Fruit fly (Drosophila melanogaster) S2 (cell line): ENCODE measurements around the gene Patsas.
A peak's percentile ranks its signal among the peaks of the same experiment; 100 is the strongest.

ENCODE experiments used
- CG8478 ChIP-seq: fragments of >200 bp; optimal IDR thresholded peaks from 2 replicates; lab custom pipeline; 2018
- CTCF ChIP-seq, 2 experiments: fragments of >200 bp; optimal IDR thresholded peaks; 2 replicates each; lab custom pipeline; 2018

Gene Patsas

dm6 chr2L:12096396-12096813, 6.7 kb downstream of the Patsas start, which contains the start of the genes CG6712 and Mt2:
TSS of gene CG6712 (minus strand) at chr2L:12096511.
TSS of gene Mt2 (plus strand) at chr2L:12096525.
- TF ChIP-seq CG8478 (lab: Kevin White, UChicago) (no peak), CTCF (optimal IDR thresholded peaks at IDR 0.05; lab: Kevin White, UChicago) (no peak)

dm6 chr2L:12093652-12094051, 9.4 kb downstream of the Patsas start:
- no peak for TF ChIP-seq CG8478 (lab: Kevin White, UChicago)
- no peak for TF ChIP-seq CTCF (optimal IDR thresholded peaks at IDR 0.05; lab: Kevin White, UChicago)

- TF ChIP-seq CG8478 (lab: Kevin White, UChicago) = no peak
- no peak for TF ChIP-seq CTCF (optimal IDR thresholded peaks at IDR 0.05; lab: Kevin White, UChicago)
These were observed 10.4 kb downstream of the Patsas start for dm6 chr2L:12092719-12093118.

dm6 chr2L:12092041-12092440, 11.0 kb downstream of the Patsas start:
- no peak for TF ChIP-seq CG8478 (lab: Kevin White, UChicago)

dm6 chr2L:12091522-12091921, 11.6 kb downstream of the Patsas start, which contains the start of gene Pex19:
TSS of gene Pex19 (plus strand) at chr2L:12091822.
- TF ChIP-seq CG8478 (lab: Kevin White, UChicago) (no peak), CTCF (optimal IDR thresholded peaks at IDR 0.05; lab: Kevin White, UChicago) (no peak)

DNA sequence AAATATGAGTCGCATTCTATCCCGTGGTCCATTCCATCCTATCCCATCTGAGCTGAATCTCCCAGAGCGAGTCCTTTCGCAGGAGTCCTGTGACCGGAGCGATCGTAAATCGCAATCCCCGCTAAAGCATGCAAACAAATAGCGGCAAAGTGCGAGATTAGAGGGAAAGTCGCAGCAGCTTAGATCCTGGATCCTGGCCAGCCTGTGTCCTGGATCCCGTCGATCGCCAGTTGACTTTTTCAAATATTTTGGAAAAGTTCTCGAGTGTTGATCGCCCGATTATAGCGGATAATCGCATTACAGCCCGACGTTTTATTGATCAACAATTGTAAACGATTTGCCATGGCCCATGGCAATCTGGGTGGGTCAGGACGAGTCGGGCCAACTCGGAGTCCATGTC, 13.9 kb downstream of the Patsas start:
- TF ChIP-seq CG8478 (lab: Kevin White, UChicago) (no peak), CTCF (optimal IDR thresholded peaks at IDR 0.05; lab: Kevin White, UChicago) (no peak)

DNA sequence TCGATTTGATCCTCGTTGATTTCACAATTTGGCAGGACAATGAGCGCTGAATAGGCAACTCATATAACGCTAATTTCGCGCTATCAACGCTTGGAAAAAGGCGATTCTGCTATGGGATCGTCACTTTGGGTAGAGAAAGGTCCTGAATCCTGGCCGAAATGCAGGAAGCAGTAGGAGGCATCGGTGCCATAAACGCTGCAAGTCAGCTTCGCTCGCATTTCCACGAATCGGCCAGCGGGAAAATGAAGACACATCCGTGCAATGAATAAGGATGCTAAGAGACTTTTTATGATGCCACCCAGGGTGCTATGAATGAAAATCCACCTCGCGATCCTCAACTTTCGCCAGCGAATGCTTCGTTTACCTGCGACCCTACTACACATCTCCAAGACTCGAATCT, 15.6 kb downstream of the Patsas start:
- TF ChIP-seq CTCF (optimal IDR thresholded peaks at IDR 0.05; lab: Kevin White, UChicago) (no peak), CG8478 (lab: Kevin White, UChicago) (no peak)

DNA sequence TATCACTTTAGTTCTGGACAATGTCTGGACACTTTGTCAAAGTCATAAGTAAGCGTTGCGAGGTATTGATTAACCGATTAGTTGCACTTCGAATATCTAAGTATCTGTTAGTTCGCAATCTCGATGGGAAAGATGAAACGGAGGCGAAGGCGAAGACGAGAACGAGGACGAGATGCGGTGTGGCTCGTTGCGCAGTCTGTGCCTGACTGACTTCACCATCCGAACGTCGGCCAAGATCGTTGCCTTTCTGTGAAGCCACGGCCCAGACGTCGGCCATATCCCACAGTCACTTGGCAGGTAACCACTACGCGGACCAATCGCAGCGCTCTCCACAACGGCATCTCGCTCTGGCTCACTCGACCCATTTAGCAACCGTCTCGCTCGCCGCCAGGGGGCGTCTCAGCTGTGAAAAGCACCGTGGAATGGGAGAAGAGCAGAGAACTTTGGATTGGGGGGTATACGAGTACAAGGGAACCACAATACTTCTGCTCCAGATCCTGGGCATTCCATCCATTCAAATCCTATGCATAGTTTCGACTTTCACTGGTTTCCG, 17.4 kb downstream of the Patsas start, which contains the start of gene prd:
Gene prd, minus strand, starts transcription at position 209 of the 553 bp plus-strand sequence.
- peak; percentile 80 to 85 for TF ChIP-seq CTCF (optimal IDR thresholded peaks at IDR 0.05; lab: Kevin White, UChicago)
- TF ChIP-seq CG8478 (lab: Kevin White, UChicago) = no peak

DNA sequence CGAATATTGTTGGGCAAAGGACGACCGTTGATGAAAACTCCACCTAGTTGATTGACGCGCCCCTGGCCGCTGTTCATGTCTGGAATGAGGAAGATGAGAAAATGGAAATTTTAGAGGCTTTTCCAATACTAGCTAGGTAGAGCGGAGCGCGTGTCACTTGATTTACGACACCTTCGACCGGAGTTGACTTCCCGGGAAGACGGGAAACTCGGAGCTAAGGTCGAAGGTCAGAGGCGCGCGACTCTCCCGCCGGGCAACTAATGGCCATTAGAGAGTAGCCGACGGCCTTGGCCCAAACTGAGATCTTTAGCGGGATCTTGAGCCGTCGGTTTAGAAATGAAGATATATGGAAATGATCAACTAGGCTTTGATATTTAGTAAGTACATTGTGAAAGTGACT, 18.1 kb downstream of the Patsas start:
- TF ChIP-seq CTCF (optimal IDR thresholded peaks at IDR 0.05; lab: Kevin White, UChicago) (no peak), CG8478 (lab: Kevin White, UChicago) (no peak)

- TF ChIP-seq CTCF (optimal IDR thresholded peaks at IDR 0.05; lab: Kevin White, UChicago) (no peak), CG8478 (lab: Kevin White, UChicago) (no peak)
These were observed 21.9 kb downstream of the Patsas start for dm6 chr2L:12081118-12081665.

DNA sequence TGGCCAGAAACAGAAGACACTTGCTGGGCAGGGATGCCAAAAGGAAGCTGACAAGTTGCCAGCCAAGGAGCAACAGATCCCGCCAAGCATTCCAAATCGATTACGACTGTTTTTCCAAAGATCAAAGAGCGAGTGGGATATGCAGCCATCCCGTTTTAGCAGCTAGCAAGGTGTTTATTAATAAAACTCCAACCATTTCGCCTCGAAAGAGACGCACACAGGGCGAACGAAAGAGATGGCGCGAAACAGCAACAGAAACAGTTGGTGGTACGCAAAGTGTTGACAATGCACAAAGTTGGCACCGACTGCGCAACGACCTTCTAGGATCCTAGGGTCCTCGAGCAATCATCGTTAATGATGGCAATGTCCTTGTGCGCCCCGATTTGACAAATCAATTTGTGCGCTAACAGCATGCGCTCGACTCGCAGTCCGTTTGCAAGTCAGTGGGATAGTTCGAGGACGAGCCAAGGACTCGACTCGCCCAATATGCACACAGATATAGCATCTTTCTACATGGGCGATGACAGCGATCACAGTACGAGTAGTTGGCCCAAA, 23.2 kb downstream of the Patsas start:
- TF ChIP-seq CG8478 (lab: Kevin White, UChicago) (no peak), CTCF (optimal IDR thresholded peaks at IDR 0.05; lab: Kevin White, UChicago) (no peak)

DNA sequence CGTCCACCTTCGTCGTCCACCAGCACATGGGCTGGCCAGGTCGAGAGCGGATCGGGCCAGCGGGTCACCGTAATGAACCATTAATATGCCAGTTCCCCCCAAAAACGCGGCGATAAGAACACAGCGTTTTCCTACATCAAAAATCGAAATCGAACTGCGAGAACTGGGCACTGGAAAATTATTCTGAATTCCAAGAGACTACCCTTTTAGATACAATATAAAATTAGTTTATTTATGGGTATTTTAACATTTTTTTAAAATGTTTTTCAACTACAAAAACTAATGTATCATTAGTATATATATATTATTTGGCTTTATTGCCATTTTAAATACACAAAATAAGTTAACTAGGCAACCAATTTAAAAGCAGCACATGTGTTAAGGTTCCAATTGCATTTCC, 24.4 kb downstream of the Patsas start:
- TF ChIP-seq CG8478 (lab: Kevin White, UChicago) (no peak), CTCF (optimal IDR thresholded peaks at IDR 0.05; lab: Kevin White, UChicago) (no peak)

- no peak for TF ChIP-seq CG8478 (lab: Kevin White, UChicago)
- peak; percentile 73 to 77 for TF ChIP-seq CTCF (optimal IDR thresholded peaks at IDR 0.05; lab: Kevin White, UChicago)
These were observed 24.9 kb downstream of the Patsas start for dm6 chr2L:12078123-12078658.

dm6 chr2L:12075850-12076249, 27.2 kb downstream of the Patsas start, which contains the start of gene CG14947:
TSS of gene CG14947 (plus strand) at chr2L:12076100.
- TF ChIP-seq CTCF (optimal IDR thresholded peaks at IDR 0.05; lab: Kevin White, UChicago) = no peak
- TF ChIP-seq CG8478 (lab: Kevin White, UChicago) = no peak

- TF ChIP-seq CG8478 (lab: Kevin White, UChicago) (no peak), CTCF (optimal IDR thresholded peaks at IDR 0.05; lab: Kevin White, UChicago) (no peak)
These were observed 36.4 kb downstream of the Patsas start, which contains the start of gene firl for dm6 chr2L:12066617-12067251. TSS of gene firl (minus strand) at chr2L:12066775.
